Fruit fly (Drosophila melanogaster) whole organism, prepupa: ENCODE results near the gene Ir62a.

ENCODE experiments used
- CG15336 ChIP-seq: fragments of 200-800 bp; sonication (Bioruptor generic); IDR thresholded peaks from 2 replicates; pipeline ENCODE4 v1.3.6; 2022; ENCODE audit warnings: missing biosample characterization, missing genetic modification characterization
- CG3032 ChIP-seq: fragments of 200-800 bp; optimal IDR thresholded peaks from 2 replicates; lab custom pipeline; 2019; ENCODE audit warnings: missing biosample characterization, mild to moderate bottlenecking, missing genetic modification characterization, moderate library complexity
- CG34406 ChIP-seq: fragments of 200-800 bp; sonication (Bioruptor generic); optimal IDR thresholded peaks from 3 replicates; lab custom pipeline; 2016; ENCODE audit warnings: missing biosample characterization, missing genetic modification characterization
- cyc ChIP-seq: fragments of 200-800 bp; sonication (Bioruptor generic); optimal IDR thresholded peaks from 3 replicates; lab custom pipeline; 2016; ENCODE audit warnings: missing biosample characterization, missing genetic modification characterization
- dsx ChIP-seq: fragments of 200-800 bp; optimal IDR thresholded peaks from 3 replicates; lab custom pipeline; 2019; ENCODE audit warnings: missing biosample characterization, mild to moderate bottlenecking, missing genetic modification characterization, moderate library complexity; ENCODE audit not compliant: poor library complexity, severe bottlenecking

- TF ChIP-seq CG3032 (tag; lab: Kevin White, UChicago) (no peak), CG34406 (GFP tag; lab: Kevin White, UChicago) (no peak), cyc (GFP tag; lab: Kevin White, UChicago) (no peak), dsx (GFP tag; lab: Kevin White, UChicago) (no peak), CG15336 (GFP tag; lab: Robert Waterston, UW) (no peak)
Measured at dm6 chr3L:1547117-1547507, 16.1 kb upstream of the Ir62a start.
